Fruit fly (Drosophila melanogaster): ENCODE measurements around the gene RpL7.

Gene RpL7

DNA sequence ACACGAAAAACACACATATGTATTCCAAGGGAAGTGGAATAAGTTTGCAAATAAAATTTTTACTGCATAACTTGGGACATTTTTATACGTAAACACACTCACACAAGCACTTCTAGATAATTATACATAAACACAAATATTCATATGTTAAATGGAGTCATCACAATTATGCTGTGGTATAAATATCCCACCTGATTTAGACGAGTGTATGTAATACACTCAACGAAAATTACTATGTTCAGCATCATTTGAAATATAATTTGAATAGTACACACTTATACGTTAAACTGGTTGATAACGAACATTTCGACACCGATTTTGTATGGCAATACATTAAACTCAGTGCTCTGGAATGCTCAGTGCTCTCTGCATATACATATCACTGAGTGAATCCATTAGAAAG lies 30.3 kb downstream of the RpL7 start:
- TF ChIP-seq fd59A (GFP tag; optimal IDR thresholded peaks at IDR 0.05) (no peak), OdsH (GFP tag; optimal IDR thresholded peaks at IDR 0.05) (peak; percentile 57), CG7368 (GFP tag; optimal IDR thresholded peaks at IDR 0.05) (no peak), CG8319 (GFP tag; optimal IDR thresholded peaks at IDR 0.05) (peak; percentile 4), CG6163 (GFP tag; IDR thresholded peaks at IDR 0.05) (no peak), cyc (GFP tag; optimal IDR thresholded peaks at IDR 0.05) (peak; percentile 0), pdm3 (GFP tag; optimal IDR thresholded peaks at IDR 0.05) (no peak), CG10669 (GFP tag; optimal IDR thresholded peaks at IDR 0.05) (peak; percentile 51), Smox (GFP tag; optimal IDR thresholded peaks at IDR 0.05) (no peak), Lpt (GFP tag; optimal IDR thresholded peaks at IDR 0.05) (peak; percentile 31), Eip78C (GFP tag) (peak; percentile 84), CG11762 (GFP tag; optimal IDR thresholded peaks at IDR 0.05; ENCODE audit: insufficient read depth) (no peak), CG16779 (tag; optimal IDR thresholded peaks at IDR 0.05) (no peak), acj6 (GFP tag; optimal IDR thresholded peaks at IDR 0.05) (peak; percentile 43), CG31627 (GFP tag; optimal IDR thresholded peaks at IDR 0.05) (peak; percentile 32), Eip75B (GFP tag; optimal IDR thresholded peaks at IDR 0.05) (peak; percentile 58), Sox102F (GFP tag; optimal IDR thresholded peaks at IDR 0.05) (peak; percentile 45), Met (GFP tag; optimal IDR thresholded peaks at IDR 0.05) (peak; percentile 54), Sox14 (GFP tag; optimal IDR thresholded peaks at IDR 0.05) (peak; percentile 61), Ets96B (tag; optimal IDR thresholded peaks at IDR 0.05) (peak; percentile 11), Ets21C (GFP tag; optimal IDR thresholded peaks at IDR 0.05) (no peak), CG1621 (tag; optimal IDR thresholded peaks at IDR 0.05) (no peak), CG11902 (GFP tag; optimal IDR thresholded peaks at IDR 0.05) (no peak), CG32006 (GFP tag; optimal IDR thresholded peaks at IDR 0.05) (no peak), spab (GFP tag; optimal IDR thresholded peaks at IDR 0.05) (no peak), CG6792 (GFP tag; optimal IDR thresholded peaks at IDR 0.05) (peak; percentile 32), CG3919 (GFP tag; optimal IDR thresholded peaks at IDR 0.05) (no peak), dsx (GFP tag; optimal IDR thresholded peaks at IDR 0.05; ENCODE audit: poor library complexity, severe bottlenecking) (peak; percentile 17), CG8119 (GFP tag; IDR thresholded peaks at IDR 0.05) (peak; percentile 51; the same call in 2 of the 3 replicates), Hr4 (GFP tag; optimal IDR thresholded peaks at IDR 0.05) (peak; percentile 71), CG11294 (GFP tag; IDR thresholded peaks at IDR 0.05) (no peak), fd85E (GFP tag; optimal IDR thresholded peaks at IDR 0.05) (no peak), ss (GFP tag; optimal IDR thresholded peaks at IDR 0.05) (peak in 1 of 2 experiments; percentile 27), salr (GFP tag; optimal IDR thresholded peaks at IDR 0.05) (no peak), esn (GFP tag; optimal IDR thresholded peaks at IDR 0.05) (peak; percentile 55), Hr38 (GFP tag; optimal IDR thresholded peaks at IDR 0.05) (no peak), Gug (GFP tag; IDR thresholded peaks at IDR 0.05) (no peak), topi (GFP tag; optimal IDR thresholded peaks at IDR 0.05) (peak; percentile 61), svp (GFP tag) (no peak), CG9139 (GFP tag; optimal IDR thresholded peaks at IDR 0.05) (no peak), Sox15 (GFP tag; optimal IDR thresholded peaks at IDR 0.05) (peak; percentile 2), Eip93F (GFP tag; optimal IDR thresholded peaks at IDR 0.05) (no peak), dac (GFP tag; optimal IDR thresholded peaks at IDR 0.05) (peak; percentile 24), CG8632 (GFP tag; optimal IDR thresholded peaks at IDR 0.05) (peak; percentile 29), Hr39 (GFP tag; optimal IDR thresholded peaks at IDR 0.05) (no peak), CG6808 (GFP tag; optimal IDR thresholded peaks at IDR 0.05) (peak; percentile 14), achi (GFP tag; optimal IDR thresholded peaks at IDR 0.05) (peak; percentile 42), CG34406 (GFP tag; optimal IDR thresholded peaks at IDR 0.05) (peak; percentile 36), CG3032 (tag; optimal IDR thresholded peaks at IDR 0.05) (peak; percentile 38), CG15336 (GFP tag; IDR thresholded peaks at IDR 0.05) (peak; percentile 49; the same call in 1 of the 2 replicates), vri (GFP tag; optimal IDR thresholded peaks at IDR 0.05) (peak; percentile 4), Blimp-1 (GFP tag; optimal IDR thresholded peaks at IDR 0.05) (no peak)
